Worm (Caenorhabditis elegans) whole organism, L4/young adult: ENCODE results near the gene let-754.
"Not testable (repeated sequence)": the region's sequence is repeated elsewhere in the genome, so short reads cannot be mapped to it uniquely, and the experiment has no call there.

ENCODE experiments used
- W03F9.2 ChIP-seq: fragments of 150-350 bp; optimal IDR thresholded peaks from 2 replicates; lab custom pipeline; 2014; ENCODE audit warnings: missing biosample characterization, missing genetic modification characterization
- dao-5 ChIP-seq: sonication (generic microtip); optimal IDR thresholded peaks from 2 replicates; lab custom pipeline; 2016; ENCODE audit warnings: missing genotype, missing genetic modification characterization, moderate library complexity, missing compliant biosample characterization
- him-1 ChIP-seq: sonication (generic microtip); optimal IDR thresholded peaks from 2 replicates; lab custom pipeline; 2016; ENCODE audit warnings: missing genotype, missing genetic modification reagents, missing genetic modification characterization, missing compliant biosample characterization

Gene let-754

ce11 chrIII:7973201-7973767 is 20.2 kb upstream of the let-754 start, which contains the start of the genes eef-1B.1 and aco-2:
eef-1B.1 (minus strand) TSS chrIII:7973386.
aco-2 (plus strand) TSS chrIII:7973717.
- TF ChIP-seq dao-5 (tag; lab: Kevin White, UChicago) (no peak), W03F9.2 (tag; lab: Kevin White, UChicago) (peak; percentile 90), him-1 (tag; lab: Kevin White, UChicago) (peak; percentile 67)

ce11 chrIII:7972687-7973086 is 19.6 kb upstream of the let-754 start:
- TF ChIP-seq him-1 (tag; lab: Kevin White, UChicago) (no peak), W03F9.2 (tag; lab: Kevin White, UChicago) (no peak), dao-5 (tag; lab: Kevin White, UChicago) (no peak)

- TF ChIP-seq him-1 (tag; lab: Kevin White, UChicago) (no peak), dao-5 (tag; lab: Kevin White, UChicago) (no peak), W03F9.2 (tag; lab: Kevin White, UChicago) (no peak)
These were observed 19.0 kb upstream of the let-754 start, which contains the start of gene F54H12.5 for ce11 chrIII:7972061-7972460. F54H12.5 (minus strand) TSS chrIII:7972161.

ce11 chrIII:7969121-7969520 is 16.0 kb upstream of the let-754 start, which contains the start of the genes F54H12.8 and F54H12.7:
F54H12.8 (minus strand) TSS chrIII:7969221.
F54H12.7 (plus strand) TSS chrIII:7969349.
- no peak for TF ChIP-seq him-1 (tag; lab: Kevin White, UChicago)
- no peak for TF ChIP-seq W03F9.2 (tag; lab: Kevin White, UChicago)
- no peak for TF ChIP-seq dao-5 (tag; lab: Kevin White, UChicago)

- not testable (repeated sequence) for TF ChIP-seq dao-5, W03F9.2, him-1 (tag; lab: Kevin White, UChicago)
These were observed 11.2 kb upstream of the let-754 start, which contains the start of gene F54H12.2 for ce11 chrIII:7964281-7964680. F54H12.2 (plus strand) TSS chrIII:7964581.

- not testable (repeated sequence) for TF ChIP-seq dao-5, W03F9.2, him-1 (tag; lab: Kevin White, UChicago)
These were observed 9.5 kb upstream of the let-754 start, which contains the start of gene F54H12.4 for ce11 chrIII:7962641-7963040. F54H12.4 (minus strand) TSS chrIII:7962741.

- not testable (repeated sequence) for TF ChIP-seq W03F9.2, dao-5, him-1 (tag; lab: Kevin White, UChicago)
These were observed 6.0 kb upstream of the let-754 start, which contains the start of gene F54H12.10 for ce11 chrIII:7958922-7959609. F54H12.10 (minus strand) TSS chrIII:7958972.

ce11 chrIII:7958085-7958484 is 5.0 kb upstream of the let-754 start, which contains the start of gene C29E4.11:
C29E4.11 (minus strand) TSS chrIII:7958114.
- TF ChIP-seq dao-5 (tag; lab: Kevin White, UChicago) = no peak
- TF ChIP-seq him-1 (tag; lab: Kevin White, UChicago) = no peak
- TF ChIP-seq W03F9.2 (tag; lab: Kevin White, UChicago) = no peak

- no peak for TF ChIP-seq dao-5 (tag; lab: Kevin White, UChicago)
- no peak for TF ChIP-seq him-1 (tag; lab: Kevin White, UChicago)
- no peak for TF ChIP-seq W03F9.2 (tag; lab: Kevin White, UChicago)
These were observed 3.9 kb upstream of the let-754 start, which contains the start of gene C29E4.9 for ce11 chrIII:7956965-7957364. C29E4.9 (minus strand) TSS chrIII:7957065.

- no peak for TF ChIP-seq W03F9.2 (tag; lab: Kevin White, UChicago)
These were observed 887 bp downstream of the let-754 start, which contains the start of gene C29E4.15 for ce11 chrIII:7952077-7952765. C29E4.15 (plus strand) TSS chrIII:7952623.

ce11 chrIII:7950447-7950846 is 2.7 kb downstream of the let-754 start:
- TF ChIP-seq W03F9.2 (tag; lab: Kevin White, UChicago) = no peak
- no peak for TF ChIP-seq dao-5 (tag; lab: Kevin White, UChicago)
- TF ChIP-seq him-1 (tag; lab: Kevin White, UChicago) = no peak

ce11 chrIII:7948802-7949201 is 4.3 kb downstream of the let-754 start, which contains the start of gene col-90:
col-90 (plus strand) TSS chrIII:7948838.
- TF ChIP-seq W03F9.2 (tag; lab: Kevin White, UChicago) (no peak), dao-5 (tag; lab: Kevin White, UChicago) (no peak), him-1 (tag; lab: Kevin White, UChicago) (no peak)
